Worm (Caenorhabditis elegans) whole organism, L2 larva: ENCODE results near the gene W05H9.2.

ENCODE experiments used
- R02D3.7 ChIP-seq: fragments of 150-350 bp; optimal IDR thresholded peaks from 2 replicates; lab custom pipeline; 2014; ENCODE audit warnings: missing biosample characterization, missing genetic modification characterization
- ama-1 ChIP-seq: fragments of 150-350 bp; optimal IDR thresholded peaks from 2 replicates; lab custom pipeline; 2018; ENCODE audit warnings: inconsistent platforms
- ceh-16 ChIP-seq: fragments of 150-350 bp; optimal IDR thresholded peaks from 2 replicates; lab custom pipeline; 2014; ENCODE audit warnings: missing biosample characterization, missing genetic modification characterization
- egl-27 ChIP-seq: sonication (generic microtip); optimal IDR thresholded peaks from 3 replicates; lab custom pipeline; 2017; ENCODE audit warnings: missing biosample characterization, missing genetic modification reagents, missing genetic modification characterization
- fos-1 ChIP-seq: fragments of 150-350 bp; optimal IDR thresholded peaks from 2 replicates; lab custom pipeline; 2014; ENCODE audit warnings: missing biosample characterization, missing genetic modification characterization
- lin-39 ChIP-seq: fragments of 150-350 bp; optimal IDR thresholded peaks from 2 replicates; lab custom pipeline; 2014; ENCODE audit warnings: missing biosample characterization, missing genetic modification reagents, missing genetic modification characterization
- nhr-10 ChIP-seq: sonication (generic microtip); optimal IDR thresholded peaks from 2 replicates; lab custom pipeline; 2017; ENCODE audit warnings: missing biosample characterization, missing genetic modification characterization
- nhr-25 ChIP-seq: fragments of 150-350 bp; sonication (generic microtip); optimal IDR thresholded peaks from 3 replicates; lab custom pipeline; 2014; ENCODE audit warnings: missing biosample characterization, missing genetic modification characterization
- skn-1 ChIP-seq: sonication (generic microtip); optimal IDR thresholded peaks from 2 replicates; lab custom pipeline; 2017; ENCODE audit warnings: missing biosample characterization, missing genetic modification characterization

DNA sequence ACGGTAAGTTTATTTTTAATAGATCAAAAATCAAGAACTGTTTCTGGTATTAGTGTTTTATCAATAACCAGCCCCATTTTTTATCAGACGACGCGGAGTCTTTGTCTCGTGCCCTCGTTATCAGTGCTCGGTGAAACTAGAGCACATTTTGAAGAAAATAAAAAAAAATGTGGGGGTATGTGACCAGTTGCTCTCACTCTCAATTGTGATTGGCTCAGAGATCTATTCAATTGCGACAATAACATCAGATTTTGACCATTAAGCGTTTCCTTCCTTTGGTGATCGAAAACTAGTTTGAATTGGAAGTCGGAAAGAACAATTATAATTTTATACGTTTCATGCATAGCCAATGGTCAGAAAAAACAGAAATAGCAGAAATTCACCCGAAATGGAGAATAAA lies 10.4 kb upstream of the W05H9.2 start:
- TF ChIP-seq fos-1 (no peak), nhr-25 (tag; lab: Kevin White, UChicago) (no peak), R02D3.7 (tag; lab: Kevin White, UChicago) (no peak), skn-1 (no peak), nhr-10 (no peak), ceh-16 (tag; lab: Kevin White, UChicago) (no peak), egl-27 (tag; lab: Kevin White, UChicago) (no peak), lin-39 (tag; lab: Kevin White, UChicago) (no peak), ama-1 (lab: Kevin White, UChicago) (no peak)
